Fruit fly (Drosophila melanogaster) whole organism, embryonic: ENCODE results near the gene CG34002.

Experiments used
- Ada2b ChIP-seq: fragments of 200-800 bp; sonication (Bioruptor generic); IDR thresholded peaks from 2 replicates; pipeline ENCODE4 v1.3.6; 2022; ENCODE audit warnings: missing biosample characterization, missing genetic modification characterization
- Asciz ChIP-seq: fragments of 200-800 bp; sonication (Bioruptor generic); optimal IDR thresholded peaks from 2 replicates; lab custom pipeline; 2017; ENCODE audit warnings: missing biosample characterization, mild to moderate bottlenecking, missing genetic modification characterization, missing genetic modification reagents
- Bteb2 ChIP-seq: fragments of 200-800 bp; sonication (Bioruptor generic); optimal IDR thresholded peaks from 2 replicates; lab custom pipeline; 2016; ENCODE audit warnings: missing biosample characterization, missing genetic modification characterization
- CG1024 ChIP-seq: fragments of 200-800 bp; sonication (Bioruptor generic); IDR thresholded peaks from 2 replicates; pipeline ENCODE4 v1.3.6; 2022; ENCODE audit warnings: missing biosample characterization, missing genetic modification characterization
- CG10366 ChIP-seq: fragments of 200-800 bp; sonication (Bioruptor generic); IDR thresholded peaks from 2 replicates; pipeline ENCODE4 v1.3.6; 2022; ENCODE audit warnings: missing biosample characterization, missing genetic modification characterization
- CG12071 ChIP-seq: fragments of 200-800 bp; sonication (Bioruptor generic); optimal IDR thresholded peaks from 3 replicates; lab custom pipeline; 2018; ENCODE audit warnings: missing biosample characterization, mild to moderate bottlenecking, missing genetic modification characterization
- CG12744 ChIP-seq: fragments of 200-800 bp; sonication (Bioruptor generic); optimal IDR thresholded peaks from 2 replicates; lab custom pipeline; 2016; ENCODE audit warnings: missing biosample characterization, missing genetic modification characterization
- CG13296 ChIP-seq: fragments of 200-800 bp; sonication (Bioruptor generic); optimal IDR thresholded peaks from 3 replicates; lab custom pipeline; 2018; ENCODE audit warnings: missing biosample characterization, mild to moderate bottlenecking, missing genetic modification characterization
- CG15269 ChIP-seq: fragments of 200-800 bp; sonication (Bioruptor generic); optimal IDR thresholded peaks from 2 replicates; lab custom pipeline; 2018; ENCODE audit warnings: missing biosample characterization, mild to moderate bottlenecking, missing genetic modification characterization, moderate library complexity
- CG15601 ChIP-seq: fragments of 200-800 bp; sonication (Bioruptor generic); optimal IDR thresholded peaks from 3 replicates; lab custom pipeline; 2019; ENCODE audit warnings: missing biosample characterization, mild to moderate bottlenecking, missing genetic modification characterization, moderate library complexity
- CG1647 ChIP-seq: fragments of 200-800 bp; sonication (Bioruptor generic); optimal IDR thresholded peaks from 3 replicates; lab custom pipeline; 2016; ENCODE audit warnings: missing biosample characterization, missing genetic modification characterization
- CG16815 ChIP-seq: fragments of 200-800 bp; sonication (Bioruptor generic); optimal IDR thresholded peaks from 3 replicates; lab custom pipeline; 2017; ENCODE audit warnings: missing biosample characterization, mild to moderate bottlenecking, missing genetic modification characterization
- CG17385 ChIP-seq: fragments of 200-800 bp; sonication (Bioruptor generic); optimal IDR thresholded peaks from 3 replicates; lab custom pipeline; 2018; ENCODE audit warnings: missing biosample characterization, mild to moderate bottlenecking, missing genetic modification characterization
- CG18619 ChIP-seq: fragments of 200-800 bp; sonication (Bioruptor generic); optimal IDR thresholded peaks from 3 replicates; lab custom pipeline; 2017; ENCODE audit warnings: missing biosample characterization, mild to moderate bottlenecking, missing genetic modification characterization
- CG18764 ChIP-seq: fragments of 200-800 bp; sonication (Bioruptor generic); optimal IDR thresholded peaks from 3 replicates; lab custom pipeline; 2016; ENCODE audit warnings: missing biosample characterization, missing genetic modification characterization
- CG32767 ChIP-seq: fragments of 200-800 bp; sonication (Bioruptor generic); IDR thresholded peaks from 2 replicates; pipeline ENCODE4 v1.3.6; 2022; ENCODE audit warnings: missing biosample characterization, missing genetic modification characterization
- CG4730 ChIP-seq: fragments of 200-800 bp; sonication (Bioruptor generic); IDR thresholded peaks from 2 replicates; pipeline ENCODE4 v1.3.6; 2022; ENCODE audit warnings: missing biosample characterization, missing genetic modification characterization
- CG6175 ChIP-seq: fragments of 200-800 bp; sonication (Bioruptor generic); IDR thresholded peaks from 3 replicates; pipeline ENCODE4 v1.3.6; 2022; ENCODE audit warnings: missing biosample characterization, missing genetic modification characterization
- CG6765 ChIP-seq: fragments of 200-800 bp; sonication (Bioruptor generic); optimal IDR thresholded peaks from 3 replicates; lab custom pipeline; 2017; ENCODE audit warnings: missing biosample characterization, mild to moderate bottlenecking, missing genetic modification characterization
- CG6854 ChIP-seq: fragments of 200-800 bp; sonication (Bioruptor generic); optimal IDR thresholded peaks from 3 replicates; lab custom pipeline; 2017; ENCODE audit warnings: missing biosample characterization, mild to moderate bottlenecking, missing genetic modification characterization
- CG7839 ChIP-seq: fragments of 200-800 bp; sonication (Bioruptor generic); optimal IDR thresholded peaks from 3 replicates; lab custom pipeline; 2018; ENCODE audit warnings: missing biosample characterization, mild to moderate bottlenecking, missing genetic modification characterization, moderate library complexity
- CoRest ChIP-seq: fragments of 200-800 bp; sonication (Bioruptor generic); optimal IDR thresholded peaks from 3 replicates; lab custom pipeline; 2018; ENCODE audit warnings: missing biosample characterization, mild to moderate bottlenecking, missing genetic modification characterization, moderate library complexity
- Dip2 ChIP-seq: fragments of 200-800 bp; sonication (Bioruptor generic); IDR thresholded peaks from 2 replicates; pipeline ENCODE4 v1.3.6; 2022; ENCODE audit warnings: missing biosample characterization, missing genetic modification characterization
- Dref ChIP-seq: fragments of 200-800 bp; sonication (Bioruptor generic); IDR thresholded peaks from 2 replicates; pipeline ENCODE4 v1.3.6; 2022; ENCODE audit warnings: missing biosample characterization, missing genetic modification characterization
- Lim3 ChIP-seq: fragments of 200-800 bp; sonication (Bioruptor generic); IDR thresholded peaks from 2 replicates; pipeline ENCODE4 v1.3.6; 2022; ENCODE audit warnings: missing biosample characterization, missing genetic modification characterization
- Nf-YA ChIP-seq: fragments of 200-800 bp; sonication (Bioruptor generic); IDR thresholded peaks from 2 replicates; pipeline ENCODE4 v1.3.6; 2022; ENCODE audit warnings: missing biosample characterization, missing genetic modification characterization
- Nf-YB ChIP-seq: fragments of 200-800 bp; sonication (Bioruptor generic); optimal IDR thresholded peaks from 3 replicates; lab custom pipeline; 2019; ENCODE audit warnings: missing biosample characterization, mild to moderate bottlenecking, missing genetic modification characterization, moderate library complexity
- Optix ChIP-seq: fragments of 200-800 bp; sonication (Bioruptor generic); IDR thresholded peaks from 3 replicates; pipeline ENCODE4 v1.3.6; 2022; ENCODE audit warnings: missing biosample characterization, missing genetic modification characterization
- Ravus ChIP-seq: fragments of 200-800 bp; sonication (Bioruptor generic); IDR thresholded peaks from 2 replicates; pipeline ENCODE4 v1.3.6; 2022; ENCODE audit warnings: missing biosample characterization, missing genetic modification characterization
- Side ChIP-seq: fragments of 200-800 bp; sonication (Bioruptor generic); optimal IDR thresholded peaks from 2 replicates; lab custom pipeline; 2016; ENCODE audit warnings: missing biosample characterization, missing genetic modification characterization
- Sry-β ChIP-seq: fragments of 200-800 bp; sonication (Bioruptor generic); optimal IDR thresholded peaks from 2 replicates; lab custom pipeline; 2018; ENCODE audit warnings: missing biosample characterization, mild to moderate bottlenecking, missing genetic modification characterization, moderate library complexity
- TFAM ChIP-seq: fragments of 200-800 bp; sonication (Bioruptor generic); optimal IDR thresholded peaks from 2 replicates; lab custom pipeline; 2017; ENCODE audit warnings: missing biosample characterization, missing genetic modification characterization, inconsistent platforms
- Vsx1 ChIP-seq: fragments of 200-800 bp; sonication (Bioruptor generic); optimal IDR thresholded peaks from 2 replicates; lab custom pipeline; 2017; ENCODE audit warnings: missing biosample characterization, mild to moderate bottlenecking, missing genetic modification characterization, missing genetic modification reagents
- ase ChIP-seq: fragments of 200-800 bp; sonication (Bioruptor generic); IDR thresholded peaks from 3 replicates; pipeline ENCODE4 v1.3.6; 2022; ENCODE audit warnings: missing biosample characterization, missing genetic modification characterization
- bbx ChIP-seq: fragments of 200-800 bp; sonication (Bioruptor generic); IDR thresholded peaks from 2 replicates; pipeline ENCODE4 v1.3.6; 2022; ENCODE audit warnings: missing biosample characterization, missing genetic modification characterization; ENCODE audit not compliant: partially characterized antibody
- chinmo ChIP-seq: fragments of 200-800 bp; sonication (Bioruptor generic); IDR thresholded peaks from 4 replicates; pipeline ENCODE4 v1.3.6; 2022; ENCODE audit warnings: missing biosample characterization, missing genetic modification characterization; ENCODE audit not compliant: partially characterized antibody
- fd3F ChIP-seq: fragments of 200-800 bp; sonication (Bioruptor generic); optimal IDR thresholded peaks from 2 replicates; lab custom pipeline; 2018; ENCODE audit warnings: missing biosample characterization, mild to moderate bottlenecking, missing genetic modification characterization, moderate library complexity
- fru ChIP-seq: fragments of >200 bp; optimal IDR thresholded peaks from 2 replicates; lab custom pipeline; 2017
- h ChIP-seq: fragments of >200 bp; optimal IDR thresholded peaks from 2 replicates; lab custom pipeline; 2017
- hkb ChIP-seq, 2 experiments: fragments of 200-800 bp in 1 of 2; fragments of >200 bp in 1 of 2; sonication (Bioruptor generic) in 1 of 2; IDR thresholded peaks in 1 of 2; optimal IDR thresholded peaks in 1 of 2; 2 replicates each; pipeline versions ENCODE4 v1.3.6 to Lab custom; 2017 to 2022; ENCODE audit warnings: missing biosample characterization in 1 of 2, missing genetic modification characterization in 1 of 2
- kni ChIP-seq: fragments of 200-800 bp; sonication (Bioruptor generic); optimal IDR thresholded peaks from 3 replicates; lab custom pipeline; 2017; ENCODE audit warnings: mild to moderate bottlenecking, missing biosample characterization, missing genetic modification reagents, missing genetic modification characterization
- nau ChIP-seq: fragments of 200-800 bp; sonication (Bioruptor generic); optimal IDR thresholded peaks from 3 replicates; lab custom pipeline; 2017; ENCODE audit warnings: missing biosample characterization, mild to moderate bottlenecking, missing genetic modification characterization, missing genetic modification reagents
- nom ChIP-seq: fragments of 200-800 bp; sonication (Bioruptor generic); optimal IDR thresholded peaks from 2 replicates; lab custom pipeline; 2017; ENCODE audit warnings: missing biosample characterization, missing genetic modification characterization, mild to moderate bottlenecking, moderate library complexity, missing genetic modification reagents
- onecut ChIP-seq: fragments of 200-800 bp; sonication (Bioruptor generic); IDR thresholded peaks from 2 replicates; pipeline ENCODE4 v1.3.6; 2022; ENCODE audit warnings: missing biosample characterization, missing genetic modification characterization
- otp ChIP-seq: fragments of 200-800 bp; sonication (Bioruptor generic); IDR thresholded peaks from 3 replicates; pipeline ENCODE4, ENCODE4 v1.3.6; 2022; ENCODE audit warnings: missing biosample characterization, missing genetic modification characterization
- peb ChIP-seq: fragments of 200-800 bp; sonication (Bioruptor generic); IDR thresholded peaks from 2 replicates; pipeline ENCODE4 v1.3.6; 2022; ENCODE audit warnings: missing biosample characterization, missing genetic modification characterization
- pita ChIP-seq: fragments of 200-800 bp; sonication (Bioruptor generic); optimal IDR thresholded peaks from 2 replicates; lab custom pipeline; 2017; ENCODE audit warnings: missing biosample characterization, mild to moderate bottlenecking, missing genetic modification characterization
- psq ChIP-seq: fragments of 200-800 bp; sonication (Bioruptor generic); optimal IDR thresholded peaks from 2 replicates; lab custom pipeline; 2017; ENCODE audit warnings: missing biosample characterization, missing genetic modification characterization
- run ChIP-seq: fragments of 200-800 bp; sonication (Bioruptor generic); optimal IDR thresholded peaks from 3 replicates; lab custom pipeline; 2018; ENCODE audit warnings: missing biosample characterization, mild to moderate bottlenecking, missing genetic modification characterization
- scrt ChIP-seq: fragments of 200-800 bp; sonication (Bioruptor generic); optimal IDR thresholded peaks from 2 replicates; lab custom pipeline; 2018; ENCODE audit warnings: missing biosample characterization, mild to moderate bottlenecking, missing genetic modification characterization, moderate library complexity
- so ChIP-seq: fragments of 200-800 bp; sonication (Bioruptor generic); IDR thresholded peaks from 3 replicates; pipeline ENCODE4 v1.3.6; 2022; ENCODE audit warnings: missing biosample characterization, missing genetic modification characterization
- stwl ChIP-seq: fragments of 200-800 bp; sonication (Bioruptor generic); optimal IDR thresholded peaks from 3 replicates; lab custom pipeline; 2018; ENCODE audit warnings: missing biosample characterization, mild to moderate bottlenecking, missing genetic modification characterization, moderate library complexity

CG34002 gene

DNA sequence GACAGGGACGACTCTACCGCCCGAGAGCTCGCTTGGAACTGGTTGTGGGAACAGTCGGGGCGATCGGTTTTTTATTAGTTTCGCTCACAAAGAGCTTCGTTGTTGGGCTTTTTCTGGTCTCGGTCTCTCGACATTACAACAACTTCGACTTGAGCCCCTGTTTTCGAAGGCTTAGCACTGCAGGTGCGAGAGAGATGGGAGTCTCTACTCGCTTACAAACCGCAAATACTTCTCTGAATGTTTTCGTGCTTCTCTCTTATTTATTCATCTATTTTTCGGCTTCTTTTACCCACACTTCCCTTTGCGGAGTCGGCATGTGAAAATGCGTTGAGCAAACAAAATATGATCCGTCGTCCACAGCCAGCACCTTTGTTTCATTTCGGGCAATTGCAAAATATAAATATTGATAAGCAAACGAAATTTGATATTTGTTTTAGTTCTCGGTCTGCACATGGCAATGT lies 37.6 kb downstream of the CG34002 start, which contains the start of gene Tsp74F:
Tsp74F (minus strand) TSS at position 48 of the 461 bp plus-strand sequence.
- TF ChIP-seq chinmo (GFP tag; lab: Robert Waterston, UW) (peak; percentile 90; the same call in 3 of the 4 replicates), CG1024 (GFP tag; lab: Robert Waterston, UW) (no peak), CG6175 (GFP tag; lab: Robert Waterston, UW) (no peak), Nf-YA (GFP tag; lab: Robert Waterston, UW) (no peak), nau (peak; percentile 33), fd3F (no peak), Vsx1 (GFP tag; lab: Kevin White, UChicago) (no peak), peb (GFP tag; lab: Robert Waterston, UW) (no peak), Bteb2 (GFP tag; lab: Kevin White, UChicago) (no peak), otp (GFP tag; lab: Robert Waterston, UW) (no peak), CG15601 (no peak), bbx (GFP tag; lab: Robert Waterston, UW) (no peak), Dref (GFP tag; lab: Robert Waterston, UW) (no peak), kni (GFP tag; lab: Kevin White, UChicago) (peak; percentile 61), h (lab: Kevin White, UChicago) (no peak), CG4730 (no peak), CG18764 (GFP tag; lab: Kevin White, UChicago) (no peak), CG1647 (GFP tag; lab: Kevin White, UChicago) (no peak), CoRest (no peak), so (GFP tag; lab: Robert Waterston, UW) (0 out of 3 replicates have a peak, but pooled peaks have one; percentile 49), hkb (optimal IDR thresholded peaks at IDR 0.05; lab: Kevin White, UChicago) (no peak), hkb (GFP tag; IDR thresholded peaks at IDR 0.05; lab: Robert Waterston, UW) (peak; percentile 44; the same call in 1 of the 2 replicates), Dip2 (GFP tag; lab: Robert Waterston, UW) (no peak), TFAM (GFP tag; lab: Kevin White, UChicago) (no peak), nom (no peak), CG10366 (GFP tag; lab: Robert Waterston, UW) (no peak), CG16815 (GFP tag; lab: Kevin White, UChicago) (no peak), CG15269 (tag; lab: Kevin White, UChicago) (peak; percentile 3), CG12071 (GFP tag; lab: Kevin White, UChicago) (peak; percentile 63), CG6854 (GFP tag; lab: Kevin White, UChicago) (no peak), Optix (GFP tag; lab: Robert Waterston, UW) (no peak), psq (peak; percentile 5), Nf-YB (no peak), stwl (tag; lab: Kevin White, UChicago) (no peak), Lim3 (no peak), Asciz (GFP tag; lab: Kevin White, UChicago) (peak; percentile 60), CG13296 (GFP tag; lab: Kevin White, UChicago) (peak; percentile 30), CG32767 (GFP tag; lab: Robert Waterston, UW) (no peak), run (peak; percentile 75), Ravus (no peak), Sry-β (GFP tag; lab: Kevin White, UChicago) (no peak), pita (no peak), onecut (GFP tag; lab: Robert Waterston, UW) (no peak), fru (lab: Kevin White, UChicago) (no peak), CG12744 (GFP tag; lab: Kevin White, UChicago) (no peak), CG6765 (GFP tag; lab: Kevin White, UChicago) (peak; percentile 5), Side (no peak), scrt (no peak), ase (no peak), CG18619 (no peak), CG7839 (no peak), CG17385 (no peak), Ada2b (GFP tag; lab: Robert Waterston, UW) (no peak)
